Fruit fly (Drosophila melanogaster): ENCODE measurements around the gene Dus1.

Dus1 gene

dm6 chr2L:248592-248991 is 23.0 kb downstream of the Dus1 start:
- TF ChIP-seq CG15710 (tag; optimal IDR thresholded peaks at IDR 0.05) = no peak
- no peak for TF ChIP-seq fd96Ca (GFP tag; IDR thresholded peaks at IDR 0.05)
- no peak for TF ChIP-seq CG32121 (GFP tag; IDR thresholded peaks at IDR 0.05)
- TF ChIP-seq gl (tag; optimal IDR thresholded peaks at IDR 0.05) = no peak
- TF ChIP-seq CG10348 (GFP tag; IDR thresholded peaks at IDR 0.05) = no peak
- TF ChIP-seq CG17806 (tag; optimal IDR thresholded peaks at IDR 0.05) = no peak
- TF ChIP-seq CG4496 (GFP tag; IDR thresholded peaks at IDR 0.05) = no peak

DNA sequence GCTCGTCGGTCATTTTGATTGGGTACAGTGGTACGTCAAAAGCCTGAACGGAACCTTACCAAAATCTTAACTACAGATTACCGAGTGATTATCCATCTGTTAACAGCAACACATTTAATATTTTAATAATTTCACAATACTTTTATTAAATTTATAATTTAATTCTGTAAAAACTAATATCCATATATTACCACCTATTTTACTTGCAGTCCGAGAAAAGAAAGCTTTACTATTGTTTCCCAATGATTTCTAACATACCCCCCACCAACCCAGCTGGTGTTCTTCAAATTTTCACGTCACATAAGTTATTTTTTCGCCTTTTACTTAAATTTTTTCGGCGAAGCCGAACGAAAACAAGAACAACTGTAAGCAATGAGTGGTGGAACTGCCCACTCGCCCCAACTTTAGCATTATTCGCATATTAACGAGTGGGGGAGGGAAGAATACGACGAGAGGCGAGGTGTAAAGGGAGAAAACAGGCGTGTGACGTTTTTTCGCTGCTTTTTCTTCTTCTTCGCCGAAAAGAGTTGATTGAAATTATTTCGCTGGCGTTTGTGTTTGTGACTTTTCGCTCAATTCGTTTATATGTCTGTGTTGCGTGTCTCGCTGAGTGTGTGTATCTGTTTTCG is 23.6 kb downstream of the Dus1 start:
- TF ChIP-seq Pif1A (GFP tag; optimal IDR thresholded peaks at IDR 0.05) (peak; percentile 55), D1 (tag; optimal IDR thresholded peaks at IDR 0.05) (peak; percentile 24), CG8301 (tag; optimal IDR thresholded peaks at IDR 0.05) (peak; percentile 53), CG34367 (tag; optimal IDR thresholded peaks at IDR 0.05) (peak; percentile 40), rn (GFP tag; IDR thresholded peaks at IDR 0.05) (no peak), CG17806 (tag; optimal IDR thresholded peaks at IDR 0.05) (peak; percentile 46), CG4496 (GFP tag; IDR thresholded peaks at IDR 0.05) (peak; percentile 55), CG15710 (tag; optimal IDR thresholded peaks at IDR 0.05) (peak; percentile 55), Ets98B (GFP tag; IDR thresholded peaks at IDR 0.05) (peak; percentile 56; the same call in 1 of the 2 replicates), CG14655 (GFP tag; optimal IDR thresholded peaks at IDR 0.05) (peak; percentile 80), CG9948 (tag; optimal IDR thresholded peaks at IDR 0.05) (peak; percentile 67), CG8159 (tag; optimal IDR thresholded peaks at IDR 0.05) (peak; percentile 77), CG10348 (GFP tag; IDR thresholded peaks at IDR 0.05) (no peak), gl (tag; optimal IDR thresholded peaks at IDR 0.05) (no peak), CG12605 (GFP tag; IDR thresholded peaks at IDR 0.05) (no peak), Snoo (tag; optimal IDR thresholded peaks at IDR 0.05) (peak; percentile 70), CG13204 (GFP tag; optimal IDR thresholded peaks at IDR 0.05) (no peak), Pif1B (GFP tag; optimal IDR thresholded peaks at IDR 0.05) (peak; percentile 77), fd96Ca (GFP tag; IDR thresholded peaks at IDR 0.05) (peak; percentile 35; the same call in 1 of the 3 replicates), CG32121 (GFP tag; IDR thresholded peaks at IDR 0.05) (0 out of 2 replicates have a peak, but pooled peaks have one; percentile 32), EcR (GFP tag; optimal IDR thresholded peaks at IDR 0.05) (no peak)

DNA sequence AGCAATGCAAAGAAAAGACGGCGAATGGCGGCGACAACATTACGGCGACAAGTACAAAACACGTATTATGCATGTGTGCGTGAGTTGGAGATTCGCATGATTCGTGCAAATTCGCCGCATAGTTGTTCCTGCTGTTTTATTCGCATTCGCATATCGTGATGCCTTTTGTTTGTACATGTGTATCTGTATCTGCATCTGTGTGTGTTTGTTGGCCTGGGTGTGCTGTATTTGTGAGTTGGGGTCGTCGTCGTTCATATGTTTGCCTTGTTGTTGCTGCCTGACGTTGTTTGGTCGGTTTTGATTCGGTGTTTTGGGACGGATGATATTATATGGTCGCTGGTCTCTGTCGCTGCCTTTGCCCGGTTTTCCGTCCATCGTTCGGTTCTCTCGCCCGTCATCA is 24.1 kb downstream of the Dus1 start:
- TF ChIP-seq fd96Ca (GFP tag; IDR thresholded peaks at IDR 0.05) = no peak
- TF ChIP-seq EcR (GFP tag; optimal IDR thresholded peaks at IDR 0.05) = peak; percentile 94

DNA sequence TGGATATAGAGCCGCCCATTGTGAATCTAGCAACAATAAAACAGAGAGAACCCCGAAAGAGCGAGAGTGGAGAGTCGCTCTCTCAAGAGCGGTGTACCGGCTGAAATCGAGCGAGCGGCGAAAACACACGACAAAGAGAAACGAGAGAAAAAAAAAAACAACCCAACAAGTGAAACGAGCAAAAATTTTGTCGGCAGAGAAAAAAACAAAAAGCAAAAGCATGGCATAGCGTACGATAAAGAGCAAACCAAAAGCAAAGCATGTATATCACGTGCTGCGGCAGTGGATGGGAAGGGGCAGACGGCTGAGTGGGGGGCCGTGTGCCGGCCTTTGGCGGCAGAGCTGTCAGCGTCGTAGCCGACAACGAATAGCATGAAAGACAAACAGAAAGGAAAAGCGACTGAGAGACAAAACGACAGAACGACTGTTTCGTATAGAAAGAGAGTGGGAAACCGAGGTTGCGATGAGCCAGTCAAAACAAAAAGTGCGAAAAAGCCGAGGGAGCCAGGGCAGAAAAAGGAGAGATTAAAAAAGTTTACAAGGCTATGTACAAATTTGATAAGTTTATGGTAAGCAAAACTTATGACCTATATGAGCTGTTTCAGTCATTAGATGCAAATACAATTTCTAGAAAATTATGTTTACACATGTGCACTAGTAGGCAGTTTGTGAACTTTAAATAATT is 24.7 kb downstream of the Dus1 start:
- TF ChIP-seq CG13204 (GFP tag; optimal IDR thresholded peaks at IDR 0.05) (peak; percentile 90), Pif1B (GFP tag; optimal IDR thresholded peaks at IDR 0.05) (peak; percentile 76), CG15710 (tag; optimal IDR thresholded peaks at IDR 0.05) (peak; percentile 61), fd96Ca (GFP tag; IDR thresholded peaks at IDR 0.05) (peak; percentile 82), gl (tag; optimal IDR thresholded peaks at IDR 0.05) (peak; percentile 86), Ets98B (GFP tag; IDR thresholded peaks at IDR 0.05) (peak; percentile 88), CG8159 (tag; optimal IDR thresholded peaks at IDR 0.05) (peak; percentile 54), CG32121 (GFP tag; IDR thresholded peaks at IDR 0.05) (peak; percentile 85; the same call in 1 of the 2 replicates), D1 (tag; optimal IDR thresholded peaks at IDR 0.05) (no peak), CG9948 (tag; optimal IDR thresholded peaks at IDR 0.05) (no peak), CG12605 (GFP tag; IDR thresholded peaks at IDR 0.05) (peak; percentile 95), rn (GFP tag; IDR thresholded peaks at IDR 0.05) (peak; percentile 20; the same call in 1 of the 2 replicates), Pif1A (GFP tag; optimal IDR thresholded peaks at IDR 0.05) (peak; percentile 80), Snoo (tag; optimal IDR thresholded peaks at IDR 0.05) (peak; percentile 55), CG10348 (GFP tag; IDR thresholded peaks at IDR 0.05) (no peak), CG34367 (tag; optimal IDR thresholded peaks at IDR 0.05) (peak; percentile 58), CG4496 (GFP tag; IDR thresholded peaks at IDR 0.05) (peak; percentile 87; the same call in 2 of the 3 replicates), CG8301 (tag; optimal IDR thresholded peaks at IDR 0.05) (peak; percentile 25), EcR (GFP tag; optimal IDR thresholded peaks at IDR 0.05) (peak; percentile 84), CG17806 (tag; optimal IDR thresholded peaks at IDR 0.05) (peak; percentile 41), CG14655 (GFP tag; optimal IDR thresholded peaks at IDR 0.05) (peak; percentile 50)

DNA sequence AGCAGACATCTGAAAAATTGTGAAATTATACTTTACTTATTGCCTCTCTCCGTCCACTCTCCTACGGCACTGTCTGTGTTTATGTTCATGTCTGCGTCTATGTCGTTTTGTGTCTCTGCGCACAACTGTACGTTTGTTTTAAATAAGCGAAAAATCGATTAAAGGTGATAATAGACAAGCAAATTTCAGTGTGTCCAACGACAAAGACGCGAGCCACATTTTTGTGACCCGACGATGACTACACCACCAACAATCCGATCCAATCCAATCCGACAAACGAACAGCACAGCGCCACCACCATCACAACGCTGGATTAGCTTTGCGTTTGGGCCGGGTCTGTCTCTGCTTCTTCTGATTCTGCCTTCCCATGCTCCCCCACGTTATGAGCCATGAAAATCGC is 27.0 kb downstream of the Dus1 start:
- no peak for TF ChIP-seq D1 (tag; optimal IDR thresholded peaks at IDR 0.05)
- no peak for TF ChIP-seq CG13204 (GFP tag; optimal IDR thresholded peaks at IDR 0.05)
- TF ChIP-seq CG9948 (tag; optimal IDR thresholded peaks at IDR 0.05) = no peak
- no peak for TF ChIP-seq CG12605 (GFP tag; IDR thresholded peaks at IDR 0.05)
- TF ChIP-seq fd96Ca (GFP tag; IDR thresholded peaks at IDR 0.05) = no peak
- no peak for TF ChIP-seq CG34367 (tag; optimal IDR thresholded peaks at IDR 0.05)
- no peak for TF ChIP-seq CG17806 (tag; optimal IDR thresholded peaks at IDR 0.05)
- no peak for TF ChIP-seq gl (tag; optimal IDR thresholded peaks at IDR 0.05)
- TF ChIP-seq Pif1B (GFP tag; optimal IDR thresholded peaks at IDR 0.05) = no peak
- TF ChIP-seq CG10348 (GFP tag; IDR thresholded peaks at IDR 0.05) = no peak
- no peak for TF ChIP-seq CG32121 (GFP tag; IDR thresholded peaks at IDR 0.05)
- no peak for TF ChIP-seq CG14655 (GFP tag; optimal IDR thresholded peaks at IDR 0.05)
- no peak for TF ChIP-seq rn (GFP tag; IDR thresholded peaks at IDR 0.05)

DNA sequence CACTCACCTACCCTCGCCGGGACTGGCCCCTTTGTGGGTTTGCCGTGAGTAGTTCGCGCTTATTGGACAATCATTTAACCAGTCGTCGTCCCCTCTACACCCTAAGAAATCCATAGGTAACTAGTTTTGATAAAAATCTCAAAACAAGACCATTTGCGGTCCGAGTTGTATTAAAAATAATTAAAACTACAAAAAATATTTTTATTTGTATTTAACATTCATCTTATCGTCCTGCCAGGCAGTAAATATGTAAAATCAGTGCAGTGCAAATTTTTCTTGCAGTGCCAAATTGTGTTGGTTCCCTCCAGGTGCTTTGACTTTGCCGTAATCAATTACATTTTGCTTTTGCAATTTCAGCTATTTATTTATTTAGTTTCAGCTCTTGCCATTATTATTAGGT is 27.7 kb downstream of the Dus1 start:
- TF ChIP-seq CG13204 (GFP tag; optimal IDR thresholded peaks at IDR 0.05) (no peak), CG14655 (GFP tag; optimal IDR thresholded peaks at IDR 0.05) (no peak), Snoo (tag; optimal IDR thresholded peaks at IDR 0.05) (no peak), Pif1A (GFP tag; optimal IDR thresholded peaks at IDR 0.05) (no peak), Pif1B (GFP tag; optimal IDR thresholded peaks at IDR 0.05) (no peak), EcR (GFP tag; optimal IDR thresholded peaks at IDR 0.05) (no peak), rn (GFP tag; IDR thresholded peaks at IDR 0.05) (peak; percentile 56; the same call in 1 of the 2 replicates), CG8159 (tag; optimal IDR thresholded peaks at IDR 0.05) (no peak), CG10348 (GFP tag; IDR thresholded peaks at IDR 0.05) (no peak), CG8301 (tag; optimal IDR thresholded peaks at IDR 0.05) (no peak), D1 (tag; optimal IDR thresholded peaks at IDR 0.05) (no peak), Ets98B (GFP tag; IDR thresholded peaks at IDR 0.05) (peak; percentile 88), CG34367 (tag; optimal IDR thresholded peaks at IDR 0.05) (no peak), CG12605 (GFP tag; IDR thresholded peaks at IDR 0.05) (0 out of 2 replicates have a peak, but pooled peaks have one; percentile 22), CG9948 (tag; optimal IDR thresholded peaks at IDR 0.05) (no peak), CG32121 (GFP tag; IDR thresholded peaks at IDR 0.05) (peak; percentile 83), CG4496 (GFP tag; IDR thresholded peaks at IDR 0.05) (peak; percentile 80), fd96Ca (GFP tag; IDR thresholded peaks at IDR 0.05) (peak; percentile 85), gl (tag; optimal IDR thresholded peaks at IDR 0.05) (no peak), CG17806 (tag; optimal IDR thresholded peaks at IDR 0.05) (no peak), CG15710 (tag; optimal IDR thresholded peaks at IDR 0.05) (no peak)
